Worm (Caenorhabditis elegans): ENCODE data around the gene mutd-1.

mutd-1 gene

DNA sequence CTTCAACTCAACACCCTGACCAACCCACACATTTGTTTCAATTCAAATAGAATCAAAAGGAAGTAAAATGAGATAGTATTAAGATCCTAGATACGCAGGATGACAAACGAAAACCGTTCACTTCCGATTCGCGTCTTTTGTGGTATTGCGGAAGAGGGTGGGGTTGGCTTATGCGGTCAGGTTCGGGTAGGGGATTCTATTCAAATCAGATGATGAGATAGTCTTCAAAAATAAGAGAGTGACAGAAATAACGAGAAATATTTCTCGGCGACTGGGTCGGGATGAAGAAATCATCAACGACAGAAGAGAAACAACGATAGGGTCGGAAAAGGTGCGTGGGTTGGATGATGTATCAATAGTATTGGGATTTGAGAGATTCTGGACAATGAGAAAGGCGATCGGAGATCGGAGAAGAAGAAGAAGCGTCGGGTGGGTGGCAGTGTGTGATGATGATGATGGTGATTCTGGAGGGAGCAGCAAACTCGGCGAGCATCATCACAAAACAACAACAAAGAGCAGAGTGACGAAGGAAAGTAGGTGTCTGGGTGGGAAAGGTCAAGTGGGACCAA lies 38.4 kb downstream of the mutd-1 start (continued):
- no peak for TF ChIP-seq egl-43 (GFP tag; IDR thresholded peaks at IDR 0.05)
- TF ChIP-seq ztf-11 (tag; optimal IDR thresholded peaks at IDR 0.05) = no peak
- TF ChIP-seq F44E2.7 (GFP tag; IDR thresholded peaks at IDR 0.05) = no peak
- TF ChIP-seq ceh-62 (tag; optimal IDR thresholded peaks at IDR 0.05) = no peak
- TF ChIP-seq jun-1 (tag; optimal IDR thresholded peaks at IDR 0.05) = no peak
- TF ChIP-seq madf-9 (GFP tag; conservative IDR thresholded peaks at IDR 0.05) = no peak
- TF ChIP-seq daf-8 (GFP tag; IDR thresholded peaks at IDR 0.05) = no peak
- TF ChIP-seq nhr-76 (tag; optimal IDR thresholded peaks at IDR 0.05) = no peak
- TF ChIP-seq mxl-3 (GFP tag; optimal IDR thresholded peaks at IDR 0.05) = peak; percentile 16

DNA sequence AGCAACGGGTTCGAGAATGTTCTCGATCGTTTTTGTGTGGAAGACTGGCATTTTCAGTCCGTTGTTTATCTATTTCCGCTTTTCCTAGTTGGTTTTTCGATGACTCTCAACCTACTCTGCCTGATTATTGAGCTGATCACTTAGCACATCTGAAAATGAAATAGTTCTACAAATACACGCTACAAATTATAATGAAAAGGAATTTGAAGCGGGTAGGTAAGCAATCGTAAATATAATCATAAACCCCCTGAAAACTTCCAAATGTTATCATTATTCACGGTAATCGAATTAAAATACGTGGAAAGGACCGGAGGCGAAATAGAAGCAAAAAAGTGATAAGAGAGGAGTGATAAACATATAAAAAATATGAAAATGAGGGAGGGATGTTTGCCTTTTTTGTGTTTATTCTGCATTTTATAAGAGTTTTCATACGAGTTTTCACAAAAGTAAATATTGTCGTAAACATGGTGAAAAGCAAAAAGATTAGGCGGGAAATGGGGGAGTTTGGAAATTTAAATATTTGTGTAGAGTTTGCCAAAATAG lies 39.6 kb downstream of the mutd-1 start, which contains the start of gene deb-1:
deb-1 (minus strand) TSS at position 51 of the 543 bp plus-strand sequence.
- TF ChIP-seq aha-1 (tag) (no peak), tra-1 (GFP tag; IDR thresholded peaks at IDR 0.05) (no peak), fos-1 (tag; optimal IDR thresholded peaks at IDR 0.05) (no peak), cey-2 (tag; optimal IDR thresholded peaks at IDR 0.05; ENCODE audit: borderline replicate concordance, insufficient read depth) (no peak), nhr-10 (tag; optimal IDR thresholded peaks at IDR 0.05) (no peak), dve-1 (tag; optimal IDR thresholded peaks at IDR 0.05; ENCODE audit: insufficient read depth) (peak; percentile 26), nhr-77 (tag; optimal IDR thresholded peaks at IDR 0.05) (no peak), ceh-32 (tag; optimal IDR thresholded peaks at IDR 0.05; ENCODE audit: poor library complexity) (no peak), daf-19 (GFP tag; conservative IDR thresholded peaks at IDR 0.05) (no peak), daf-16 (GFP tag; optimal IDR thresholded peaks at IDR 0.05) (no peak), daf-16 (tag; optimal IDR thresholded peaks at IDR 0.05) (peak; percentile 96), ceh-28 (tag; optimal IDR thresholded peaks at IDR 0.05) (no peak), zfp-3 (GFP tag; conservative IDR thresholded peaks at IDR 0.05) (no peak), dmd-9 (GFP tag; IDR thresholded peaks at IDR 0.05) (no peak), ZK337.2 (GFP tag; IDR thresholded peaks at IDR 0.05) (no peak), lsy-2 (tag; optimal IDR thresholded peaks at IDR 0.05) (no peak), Y5F2A.4 (GFP tag; optimal IDR thresholded peaks at IDR 0.05) (no peak), rbr-2 (tag; optimal IDR thresholded peaks at IDR 0.05) (no peak), mdl-1 (tag; optimal IDR thresholded peaks at IDR 0.05) (no peak), hlh-11 (tag; optimal IDR thresholded peaks at IDR 0.05) (no peak), skn-1 (tag; optimal IDR thresholded peaks at IDR 0.05) (no peak), egl-43 (GFP tag; IDR thresholded peaks at IDR 0.05) (no peak), madf-9 (GFP tag; conservative IDR thresholded peaks at IDR 0.05) (no peak), duxl-1 (tag; optimal IDR thresholded peaks at IDR 0.05; ENCODE audit: poor library complexity) (no peak), dmd-8 (GFP tag; IDR thresholded peaks at IDR 0.05) (no peak), pqm-1 (tag; optimal IDR thresholded peaks at IDR 0.05) (peak; percentile 82), ama-1 (optimal IDR thresholded peaks at IDR 0.05) (no peak), nhr-28 (tag; optimal IDR thresholded peaks at IDR 0.05) (peak; percentile 5), T26A8.4 (GFP tag; IDR thresholded peaks at IDR 0.05) (no peak), Y105C5A.15 (GFP tag; IDR thresholded peaks at IDR 0.05) (no peak), aly-2 (tag; optimal IDR thresholded peaks at IDR 0.05) (no peak), set-16 (GFP tag; IDR thresholded peaks at IDR 0.05) (no peak), saeg-2 (GFP tag; IDR thresholded peaks at IDR 0.05) (no peak), lin-1 (GFP tag; IDR thresholded peaks at IDR 0.05) (no peak), mes-2 (tag; optimal IDR thresholded peaks at IDR 0.05; ENCODE audit: poor library complexity, severe bottlenecking) (no peak), nhr-25 (tag; optimal IDR thresholded peaks at IDR 0.05; ENCODE audit: borderline replicate concordance, insufficient read depth) (no peak)
